Fruit fly (Drosophila melanogaster) whole organism, embryonic: Measurements from ENCODE around the gene CG4476.

Experiments used
- CG10462 ChIP-seq: fragments of 200-800 bp; sonication (Bioruptor generic); optimal IDR thresholded peaks from 2 replicates; lab custom pipeline; 2016; ENCODE audit warnings: missing biosample characterization, missing genetic modification characterization
- CG11093 ChIP-seq: fragments of 200-800 bp; sonication (Bioruptor generic); IDR thresholded peaks from 3 replicates; pipeline ENCODE4 v1.3.6; 2022; ENCODE audit warnings: missing biosample characterization, missing genetic modification characterization
- CG31224 ChIP-seq: fragments of 200-800 bp; sonication (Bioruptor generic); IDR thresholded peaks from 2 replicates; pipeline ENCODE4 v1.3.6; 2022; ENCODE audit warnings: missing biosample characterization, missing genetic modification characterization
- Dp ChIP-seq: fragments of 200-800 bp; sonication (Bioruptor generic); optimal IDR thresholded peaks from 2 replicates; lab custom pipeline; 2018; ENCODE audit warnings: missing biosample characterization, mild to moderate bottlenecking, missing genetic modification characterization, moderate library complexity
- Gug ChIP-seq: fragments of 200-800 bp; sonication (Bioruptor generic); IDR thresholded peaks from 4 replicates; pipeline ENCODE4 v1.3.6; 2022; ENCODE audit warnings: missing biosample characterization, missing genetic modification characterization
- Sox102F ChIP-seq: fragments of 200-800 bp; sonication (Bioruptor generic); optimal IDR thresholded peaks from 2 replicates; lab custom pipeline; 2018; ENCODE audit warnings: missing biosample characterization, mild to moderate bottlenecking, missing genetic modification characterization, moderate library complexity
- aop ChIP-seq: fragments of 200-800 bp; sonication (Bioruptor generic); IDR thresholded peaks from 2 replicates; pipeline ENCODE4 v1.3.6; 2022; ENCODE audit warnings: missing biosample characterization, missing genetic modification characterization
- dan ChIP-seq: fragments of 200-800 bp; sonication (Bioruptor generic); IDR thresholded peaks from 2 replicates; pipeline ENCODE4 v1.3.6; 2022; ENCODE audit warnings: missing biosample characterization, missing genetic modification characterization
- disco-r ChIP-seq: fragments of 200-800 bp; sonication (Bioruptor generic); optimal IDR thresholded peaks from 2 replicates; lab custom pipeline; 2016; ENCODE audit warnings: missing biosample characterization, missing genetic modification characterization
- lola ChIP-seq, 3 experiments: fragments of >200 bp in 2 of 3; fragments of 200-800 bp in 1 of 3; sonication (Bioruptor generic) in 1 of 3; optimal IDR thresholded peaks; 2 replicates each; lab custom pipeline; 2017 to 2019; ENCODE audit warnings: missing biosample characterization in 3 of 3, missing genetic modification characterization in 3 of 3, mild to moderate bottlenecking in 1 of 3, moderate library complexity in 1 of 3

- TF ChIP-seq lola (GFP tag; optimal IDR thresholded peaks at IDR 0.05; lab: Kevin White, UChicago) (no peak), dan (no peak), CG11093 (no peak), Dp (GFP tag; lab: Kevin White, UChicago) (no peak), CG31224 (GFP tag; lab: Robert Waterston, UW) (no peak), CG10462 (no peak), Gug (no peak), aop (GFP tag; lab: Robert Waterston, UW) (no peak), Sox102F (GFP tag; lab: Kevin White, UChicago) (no peak), disco-r (GFP tag; lab: Kevin White, UChicago) (no peak)
Observed at dm6 chr3L:9208704-9209405, 2.8 kb upstream of the CG4476 start, which contains the start of gene Slc45-1.
